Worm (Caenorhabditis elegans) whole organism, L4 larva: Measurements from ENCODE around the gene F58F9.8.

Experiments
- D1046.2 ChIP-seq: fragments of 200-800 bp; sonication (Bioruptor generic); IDR thresholded peaks from 2 replicates; pipeline ENCODE4 v1.3.6; 2022; ENCODE audit warnings: missing genetic modification characterization, missing compliant biosample characterization
- Y75B8A.6 ChIP-seq: fragments of 200-800 bp; sonication (Bioruptor generic); IDR thresholded peaks from 2 replicates; pipeline ENCODE4 v1.3.6; 2022; ENCODE audit warnings: missing genetic modification reagents, missing genetic modification characterization, missing compliant biosample characterization
- aha-1 ChIP-seq: fragments of 150-350 bp; peaks from one replicate; lab custom pipeline; 2014; ENCODE audit warnings: missing biosample characterization, missing genetic modification characterization
- arid-1 ChIP-seq: fragments of 200-800 bp; sonication (Bioruptor generic); conservative IDR thresholded peaks from 2 replicates; pipeline ENCODE4 v1.3.6; 2022; ENCODE audit warnings: missing genetic modification reagents, missing genetic modification characterization, missing compliant biosample characterization
- cey-2 ChIP-seq: sonication (generic microtip); optimal IDR thresholded peaks from 3 replicates; lab custom pipeline; 2017; ENCODE audit warnings: missing genetic modification characterization, mild to moderate bottlenecking, missing compliant biosample characterization, antibody characterized with exemption, borderline replicate concordance; ENCODE audit not compliant: insufficient read depth
- daf-16 ChIP-seq, 3 experiments: sonication (generic microtip); optimal IDR thresholded peaks; 2 replicates each; lab custom pipeline; 2016 to 2017; ENCODE audit warnings: missing genetic modification characterization in 3 of 3, missing genetic modification reagents in 3 of 3, mild to moderate bottlenecking in 2 of 3, missing compliant biosample characterization in 2 of 3, missing biosample characterization in 1 of 3, moderate library complexity in 1 of 3
- dmd-6 ChIP-seq: fragments of 200-800 bp; sonication (Bioruptor generic); IDR thresholded peaks from 2 replicates; pipeline ENCODE4 v1.3.6; 2022; ENCODE audit warnings: missing genetic modification reagents, missing genetic modification characterization, missing compliant biosample characterization
- dve-1 ChIP-seq: sonication (generic microtip); optimal IDR thresholded peaks from 2 replicates; lab custom pipeline; 2017; ENCODE audit warnings: antibody characterized with exemption, mild to moderate bottlenecking, missing genetic modification characterization, missing compliant biosample characterization; ENCODE audit not compliant: insufficient read depth
- hif-1 ChIP-seq, 2 experiments: sonication (generic microtip); optimal IDR thresholded peaks; 2 replicates each; lab custom pipeline; 2016 to 2017; ENCODE audit warnings: missing compliant biosample characterization in 2 of 2, missing genetic modification characterization in 2 of 2, missing genetic modification reagents in 2 of 2, missing genotype in 2 of 2, mild to moderate bottlenecking in 1 of 2
- hlh-11 ChIP-seq: fragments of 200-800 bp; sonication (Bioruptor generic); optimal IDR thresholded peaks from 2 replicates; lab custom pipeline; 2018; ENCODE audit warnings: mild to moderate bottlenecking, missing genetic modification characterization, missing compliant biosample characterization
- jun-1 ChIP-seq: fragments of 150-350 bp; optimal IDR thresholded peaks from 2 replicates; lab custom pipeline; 2014; ENCODE audit warnings: missing biosample characterization, missing genetic modification reagents, missing genetic modification characterization
- lin-1 ChIP-seq: fragments of 200-800 bp; sonication (Bioruptor generic); IDR thresholded peaks from 2 replicates; pipeline ENCODE4 v1.3.6; 2022; ENCODE audit warnings: missing genetic modification reagents, missing genetic modification characterization, missing compliant biosample characterization
- lin-13 ChIP-seq: fragments of 150-350 bp; optimal IDR thresholded peaks from 2 replicates; lab custom pipeline; 2014; ENCODE audit warnings: missing biosample characterization, missing genetic modification reagents, missing genetic modification characterization
- lir-3 ChIP-seq: sonication (generic microtip); optimal IDR thresholded peaks from 2 replicates; lab custom pipeline; 2016; ENCODE audit warnings: mild to moderate bottlenecking, missing genetic modification characterization, missing compliant biosample characterization
- mdl-1 ChIP-seq, 2 experiments: fragments of 150-350 bp in 1 of 2; sonication (generic microtip) in 1 of 2; optimal IDR thresholded peaks; 2 replicates each; lab custom pipeline; 2014 to 2017; ENCODE audit warnings: missing biosample characterization in 2 of 2, missing genetic modification characterization in 2 of 2
- mdt-29 ChIP-seq: fragments of 200-800 bp; sonication (Bioruptor generic); IDR thresholded peaks from 2 replicates; pipeline ENCODE4 v1.3.6; 2022; ENCODE audit warnings: missing genetic modification reagents, missing genetic modification characterization, missing compliant biosample characterization
- mep-1 ChIP-seq: fragments of 150-350 bp; sonication (generic microtip); optimal IDR thresholded peaks from 3 replicates; lab custom pipeline; 2014; ENCODE audit warnings: missing biosample characterization, missing genetic modification characterization
- mes-2 ChIP-seq: sonication (generic microtip); optimal IDR thresholded peaks from 2 replicates; lab custom pipeline; 2016; ENCODE audit warnings: missing genotype, mild to moderate bottlenecking, missing genetic modification characterization, missing compliant biosample characterization; ENCODE audit not compliant: poor library complexity, severe bottlenecking
- mxl-3 ChIP-seq: fragments of 200-800 bp; sonication (Bioruptor generic); optimal IDR thresholded peaks from 2 replicates; lab custom pipeline; 2018; ENCODE audit warnings: mild to moderate bottlenecking, missing genetic modification characterization, missing compliant biosample characterization
- nhr-102 ChIP-seq: sonication (generic microtip); optimal IDR thresholded peaks from 2 replicates; lab custom pipeline; 2016; ENCODE audit warnings: mild to moderate bottlenecking, missing genetic modification characterization, moderate library complexity, missing compliant biosample characterization
- nhr-28 ChIP-seq: fragments of 150-350 bp; optimal IDR thresholded peaks from 2 replicates; lab custom pipeline; 2014; ENCODE audit warnings: missing biosample characterization, missing genetic modification characterization
- nhr-48 ChIP-seq: sonication (generic microtip); optimal IDR thresholded peaks from 2 replicates; lab custom pipeline; 2016; ENCODE audit warnings: mild to moderate bottlenecking, missing genetic modification characterization, missing compliant biosample characterization
- php-3 ChIP-seq: fragments of 200-800 bp; sonication (Bioruptor generic); IDR thresholded peaks from 2 replicates; pipeline ENCODE4 v1.3.6; 2022; ENCODE audit warnings: missing genetic modification reagents, missing genetic modification characterization, missing compliant biosample characterization
- pqm-1 ChIP-seq: sonication (generic microtip); optimal IDR thresholded peaks from 2 replicates; lab custom pipeline; 2017; ENCODE audit warnings: missing biosample characterization, missing genetic modification characterization
- rbr-2 ChIP-seq: sonication (generic microtip); optimal IDR thresholded peaks from 2 replicates; lab custom pipeline; 2016; ENCODE audit warnings: missing genotype, missing genetic modification characterization, missing compliant biosample characterization
- sdz-12 ChIP-seq: fragments of 200-800 bp; sonication (Bioruptor generic); optimal IDR thresholded peaks from 2 replicates; lab custom pipeline; 2018; ENCODE audit warnings: mild to moderate bottlenecking, missing genetic modification characterization, missing compliant biosample characterization
- snpc-4 ChIP-seq: fragments of 150-350 bp; optimal IDR thresholded peaks from 2 replicates; lab custom pipeline; 2014; ENCODE audit warnings: missing biosample characterization, missing genetic modification characterization
- tag-97 ChIP-seq: fragments of 200-800 bp; sonication (Bioruptor generic); IDR thresholded peaks from 2 replicates; pipeline ENCODE4 v1.3.6; 2022; ENCODE audit warnings: missing genetic modification characterization, missing compliant biosample characterization
- tra-1 ChIP-seq: fragments of 200-800 bp; sonication (Bioruptor generic); IDR thresholded peaks from 2 replicates; pipeline ENCODE4 v1.3.6; 2022; ENCODE audit warnings: missing genetic modification reagents, missing genetic modification characterization, missing compliant biosample characterization
- unc-130 ChIP-seq: sonication (generic microtip); optimal IDR thresholded peaks from 2 replicates; lab custom pipeline; 2016; ENCODE audit warnings: missing genetic modification reagents, missing genetic modification characterization, missing compliant biosample characterization
- unc-62 ChIP-seq, 3 experiments: fragments of 150-350 bp in 1 of 3; sonication (generic microtip); optimal IDR thresholded peaks in 2 of 3; peaks in 1 of 3; 1 replicate in 1 of 3; 2 replicates in 2 of 3; lab custom pipeline; 2014 to 2017; ENCODE audit warnings: missing biosample characterization in 3 of 3, missing genetic modification characterization in 3 of 3, missing genetic modification reagents in 3 of 3, missing genotype in 1 of 3
- vab-7 ChIP-seq: fragments of 200-800 bp; sonication (Bioruptor generic); IDR thresholded peaks from 2 replicates; pipeline ENCODE4 v1.3.6; 2022; ENCODE audit warnings: missing genetic modification reagents, missing genetic modification characterization, missing compliant biosample characterization
- zip-11 ChIP-seq: fragments of 200-800 bp; sonication (Bioruptor generic); IDR thresholded peaks from 2 replicates; pipeline ENCODE4 v1.3.6; 2022; ENCODE audit warnings: missing genetic modification characterization, missing compliant biosample characterization

F58F9.8 gene

ce11 chrIV:6217066-6217465 lies 20.9 kb upstream of the F58F9.8 start, which contains the start of gene C49A9.9:
C49A9.9 (plus strand) TSS chrIV:6217372.
- TF ChIP-seq dve-1 (tag; lab: Kevin White, UChicago), result peak; percentile 1
- TF ChIP-seq mdt-29, result no peak
- peak; percentile 58 for TF ChIP-seq nhr-28 (tag; lab: Kevin White, UChicago)
- TF ChIP-seq hlh-11, result peak; percentile 0
- TF ChIP-seq dmd-6 (GFP tag; lab: Robert Waterston, UW), result peak; percentile 33; the same call in 1 of the 2 replicates
- TF ChIP-seq pqm-1 (tag; lab: Kevin White, UChicago), result peak; percentile 73
- no peak for TF ChIP-seq lir-3 (tag; lab: Kevin White, UChicago)
- TF ChIP-seq daf-16 (GFP tag; optimal IDR thresholded peaks at IDR 0.05; lab: Kevin White, UChicago), result no peak
- peak; percentile 25 for TF ChIP-seq daf-16 (tag; optimal IDR thresholded peaks at IDR 0.05; lab: Kevin White, UChicago)

ce11 chrIV:6217503-6217902 lies 20.5 kb upstream of the F58F9.8 start:
- TF ChIP-seq D1046.2 (no peak), unc-62 (GFP tag; optimal IDR thresholded peaks at IDR 0.05 in 1 of 2; lab: Kevin White, UChicago) (peak in 1 of 2 experiments; percentile 94), unc-62 (tag; optimal IDR thresholded peaks at IDR 0.05; lab: Kevin White, UChicago) (no peak)

ce11 chrIV:6219429-6219828 lies 18.5 kb upstream of the F58F9.8 start, which contains the start of gene C49A9.4:
C49A9.4 (plus strand) TSS chrIV:6219693.
- TF ChIP-seq daf-16 (GFP tag; optimal IDR thresholded peaks at IDR 0.05; lab: Kevin White, UChicago) (no peak), daf-16 (tag; optimal IDR thresholded peaks at IDR 0.05; lab: Kevin White, UChicago) (peak; percentile 70), hlh-11 (peak; percentile 6), Y75B8A.6 (GFP tag; lab: Robert Waterston, UW) (no peak), pqm-1 (tag; lab: Kevin White, UChicago) (peak; percentile 46), dmd-6 (GFP tag; lab: Robert Waterston, UW) (peak; percentile 42; the same call in 1 of the 2 replicates), dve-1 (tag; lab: Kevin White, UChicago) (peak; percentile 41), mep-1 (peak; percentile 6), arid-1 (no peak), jun-1 (tag; lab: Kevin White, UChicago) (no peak)

- TF ChIP-seq lin-1 (GFP tag; lab: Robert Waterston, UW) (peak; percentile 76), dmd-6 (GFP tag; lab: Robert Waterston, UW) (peak; percentile 79)
- TF ChIP-seq, all 104 proteins: peak for 2; not testable (repeated sequence) for 102
These were observed 17.8 kb upstream of the F58F9.8 start for ce11 chrIV:6220142-6220541.

ce11 chrIV:6221878-6222277 lies 16.1 kb upstream of the F58F9.8 start, which contains the start of gene C49A9.3:
C49A9.3 (plus strand) TSS chrIV:6222089.
- TF ChIP-seq nhr-28 (tag; lab: Kevin White, UChicago), result peak; percentile 64
- TF ChIP-seq daf-16 (GFP tag; optimal IDR thresholded peaks at IDR 0.05; lab: Kevin White, UChicago), result no peak
- TF ChIP-seq daf-16 (tag; optimal IDR thresholded peaks at IDR 0.05; lab: Kevin White, UChicago), result peak; percentile 73
- TF ChIP-seq mes-2 (tag; lab: Kevin White, UChicago), result no peak
- 0 out of 2 replicates have a peak, but pooled peaks have one; percentile 34 for TF ChIP-seq php-3 (GFP tag; lab: Robert Waterston, UW)
- peak; percentile 55 for TF ChIP-seq pqm-1 (tag; lab: Kevin White, UChicago)
- TF ChIP-seq hif-1 (tag; optimal IDR thresholded peaks at IDR 0.05; lab: Kevin White, UChicago), result no peak
- TF ChIP-seq dmd-6 (GFP tag; lab: Robert Waterston, UW), result peak; percentile 35; the same call in 1 of the 2 replicates
- TF ChIP-seq, all 104 proteins: peak for 5

- TF ChIP-seq unc-130 (no peak), rbr-2 (tag; lab: Kevin White, UChicago) (no peak), nhr-48 (no peak), nhr-28 (tag; lab: Kevin White, UChicago) (peak; percentile 18), pqm-1 (tag; lab: Kevin White, UChicago) (peak; percentile 8), daf-16 (GFP tag; optimal IDR thresholded peaks at IDR 0.05; lab: Kevin White, UChicago) (no peak), daf-16 (tag; optimal IDR thresholded peaks at IDR 0.05; lab: Kevin White, UChicago) (peak; percentile 36)
These were observed 12.8 kb upstream of the F58F9.8 start, which contains the start of gene C49A9.2 for ce11 chrIV:6225143-6225542. C49A9.2 (plus strand) TSS chrIV:6225443.

- TF ChIP-seq snpc-4 (no peak), sdz-12 (GFP tag; lab: Kevin White, UChicago) (no peak), aha-1 (peak; percentile 32), nhr-102 (no peak), vab-7 (GFP tag; lab: Robert Waterston, UW) (no peak), mdl-1 (tag; optimal IDR thresholded peaks at IDR 0.05; lab: Kevin White, UChicago) (no peak), mxl-3 (no peak), nhr-48 (no peak), tag-97 (GFP tag; lab: Robert Waterston, UW) (no peak), mdt-29 (no peak), lin-13 (GFP tag; lab: Kevin White, UChicago) (no peak), cey-2 (tag; lab: Kevin White, UChicago) (no peak), tra-1 (GFP tag; lab: Robert Waterston, UW) (no peak), lin-1 (GFP tag; lab: Robert Waterston, UW) (no peak), dve-1 (tag; lab: Kevin White, UChicago) (peak; percentile 15), zip-11 (GFP tag; lab: Robert Waterston, UW) (no peak)
These were observed 10.0 kb upstream of the F58F9.8 start, which contains the start of gene C49A9.1 for ce11 chrIV:6227974-6228373. C49A9.1 (plus strand) TSS chrIV:6228190.
